Worm (Caenorhabditis elegans): ENCODE measurements around the gene jhdm-1.

Gene jhdm-1

DNA sequence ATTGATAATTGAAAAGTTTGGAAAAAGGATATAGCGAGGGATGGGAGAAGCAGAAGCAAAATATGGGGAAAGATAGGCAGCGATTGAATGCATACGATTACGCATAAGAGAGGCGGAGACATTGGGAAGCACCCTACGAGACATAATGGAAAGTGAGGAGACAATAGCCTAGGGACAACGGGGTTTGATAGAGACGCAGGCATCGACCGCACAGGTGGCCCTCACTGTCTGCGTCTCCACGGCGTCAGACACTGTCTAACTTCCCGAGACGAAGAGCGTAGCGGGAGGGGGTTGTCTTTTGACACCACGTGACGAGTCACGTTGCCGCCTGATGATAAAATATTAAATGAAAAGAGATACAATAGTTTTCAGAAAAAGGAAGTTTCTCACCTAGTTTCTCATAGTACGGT lies 33.3 kb upstream of the jhdm-1 start:
- TF ChIP-seq tab-1 (GFP tag; IDR thresholded peaks at IDR 0.05), result no peak
- TF ChIP-seq ztf-23 (GFP tag; IDR thresholded peaks at IDR 0.05), result no peak
- TF ChIP-seq ref-1 (GFP tag; conservative IDR thresholded peaks at IDR 0.05), result no peak
- no peak for TF ChIP-seq med-1 (GFP tag; optimal IDR thresholded peaks at IDR 0.05; ENCODE audit: insufficient read depth)
- TF ChIP-seq T22C8.4 (GFP tag; IDR thresholded peaks at IDR 0.05), result no peak
- TF ChIP-seq ztf-29 (GFP tag; IDR thresholded peaks at IDR 0.05), result peak; percentile 39; the same call in 1 of the 2 replicates
- TF ChIP-seq cog-1 (tag; optimal IDR thresholded peaks at IDR 0.05), result peak; percentile 33
- 0 out of 2 replicates have a peak, but pooled peaks have one; percentile 8 for TF ChIP-seq flt-1 (GFP tag; IDR thresholded peaks at IDR 0.05)

- TF ChIP-seq flt-1 (GFP tag; IDR thresholded peaks at IDR 0.05) (no peak), klf-2 (GFP tag; conservative IDR thresholded peaks at IDR 0.05) (no peak), ref-1 (GFP tag; conservative IDR thresholded peaks at IDR 0.05) (no peak)
Observed at ce11 chrIII:6421473-6421872, 32.8 kb upstream of the jhdm-1 start.

DNA sequence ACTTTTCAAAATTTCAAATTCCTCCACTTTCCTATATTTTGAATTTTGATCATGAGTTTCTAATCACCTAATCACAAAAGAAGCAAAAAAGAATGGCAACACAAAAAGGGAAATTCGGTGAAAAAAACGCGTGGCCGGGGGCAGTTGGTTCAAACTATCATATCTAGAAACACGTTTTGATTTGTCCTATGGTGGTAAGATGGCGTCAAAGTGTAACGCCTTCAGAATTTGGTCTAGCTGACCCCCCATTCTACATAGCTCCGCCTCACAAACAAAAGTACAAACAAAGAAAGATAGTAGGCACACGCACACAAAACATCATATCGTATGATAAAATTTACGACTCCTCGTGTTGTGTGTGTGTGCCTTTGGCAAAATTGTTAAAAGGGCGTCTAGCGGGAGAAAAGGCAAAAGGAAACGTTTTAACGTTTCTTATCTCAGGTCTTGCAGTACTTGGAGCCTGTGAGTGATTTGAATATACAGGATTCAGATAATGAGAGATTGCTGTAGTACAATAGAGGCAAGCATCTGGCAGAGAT lies 32.2 kb upstream of the jhdm-1 start:
- TF ChIP-seq ztf-29 (GFP tag; IDR thresholded peaks at IDR 0.05) (no peak), ref-1 (GFP tag; conservative IDR thresholded peaks at IDR 0.05) (no peak), T22C8.4 (GFP tag; IDR thresholded peaks at IDR 0.05) (no peak), med-1 (GFP tag; optimal IDR thresholded peaks at IDR 0.05; ENCODE audit: insufficient read depth) (no peak), ztf-23 (GFP tag; IDR thresholded peaks at IDR 0.05) (no peak), tab-1 (GFP tag; IDR thresholded peaks at IDR 0.05) (no peak), cog-1 (tag; optimal IDR thresholded peaks at IDR 0.05) (no peak), klf-2 (GFP tag; conservative IDR thresholded peaks at IDR 0.05) (no peak), flt-1 (GFP tag; IDR thresholded peaks at IDR 0.05) (no peak)

ce11 chrIII:6422721-6423120 lies 31.6 kb upstream of the jhdm-1 start:
- no peak for TF ChIP-seq ztf-29 (GFP tag; IDR thresholded peaks at IDR 0.05)
- TF ChIP-seq ref-1 (GFP tag; conservative IDR thresholded peaks at IDR 0.05), result no peak
- TF ChIP-seq ztf-23 (GFP tag; IDR thresholded peaks at IDR 0.05), result no peak
- no peak for TF ChIP-seq T22C8.4 (GFP tag; IDR thresholded peaks at IDR 0.05)
- no peak for TF ChIP-seq flt-1 (GFP tag; IDR thresholded peaks at IDR 0.05)
- no peak for TF ChIP-seq klf-2 (GFP tag; conservative IDR thresholded peaks at IDR 0.05)
- no peak for TF ChIP-seq med-1 (GFP tag; optimal IDR thresholded peaks at IDR 0.05; ENCODE audit: insufficient read depth)
- no peak for TF ChIP-seq cog-1 (tag; optimal IDR thresholded peaks at IDR 0.05)
- TF ChIP-seq tab-1 (GFP tag; IDR thresholded peaks at IDR 0.05), result no peak

DNA sequence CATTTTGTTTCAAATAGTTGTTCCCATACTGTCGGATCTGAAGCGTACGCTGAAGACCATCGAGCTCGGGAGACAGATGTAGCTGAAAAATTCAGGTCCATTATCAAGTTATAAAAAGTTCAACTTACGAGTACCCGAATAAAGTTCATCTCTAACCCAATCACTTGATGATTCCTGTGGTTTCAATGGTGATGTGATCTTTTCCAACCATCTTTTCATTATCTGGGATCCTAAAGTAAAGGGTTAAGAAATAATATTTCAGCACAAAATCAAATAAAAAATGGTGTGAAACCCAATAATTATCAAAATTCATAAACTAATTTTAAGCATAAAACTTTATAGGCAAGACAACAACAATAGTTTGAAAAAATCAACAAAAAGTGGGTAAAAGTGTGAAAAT lies 27.1 kb upstream of the jhdm-1 start, which contains the start of gene C05D11.8:
C05D11.8 (minus strand) TSS at position 101 of the 400 bp plus-strand sequence.
- TF ChIP-seq ref-1 (GFP tag; conservative IDR thresholded peaks at IDR 0.05), result no peak
- TF ChIP-seq tab-1 (GFP tag; IDR thresholded peaks at IDR 0.05), result no peak
- TF ChIP-seq klf-2 (GFP tag; conservative IDR thresholded peaks at IDR 0.05), result no peak
- TF ChIP-seq cog-1 (tag; optimal IDR thresholded peaks at IDR 0.05), result no peak
- TF ChIP-seq flt-1 (GFP tag; IDR thresholded peaks at IDR 0.05), result no peak
- TF ChIP-seq ztf-23 (GFP tag; IDR thresholded peaks at IDR 0.05), result no peak
- TF ChIP-seq med-1 (GFP tag; optimal IDR thresholded peaks at IDR 0.05; ENCODE audit: insufficient read depth), result no peak
- TF ChIP-seq ztf-29 (GFP tag; IDR thresholded peaks at IDR 0.05), result no peak
- no peak for TF ChIP-seq T22C8.4 (GFP tag; IDR thresholded peaks at IDR 0.05)

- TF ChIP-seq flt-1 (GFP tag; IDR thresholded peaks at IDR 0.05) (no peak), ztf-23 (GFP tag; IDR thresholded peaks at IDR 0.05) (no peak), med-1 (GFP tag; optimal IDR thresholded peaks at IDR 0.05; ENCODE audit: insufficient read depth) (no peak), cog-1 (tag; optimal IDR thresholded peaks at IDR 0.05) (no peak), ztf-29 (GFP tag; IDR thresholded peaks at IDR 0.05) (no peak), tab-1 (GFP tag; IDR thresholded peaks at IDR 0.05) (no peak), T22C8.4 (GFP tag; IDR thresholded peaks at IDR 0.05) (no peak), ref-1 (GFP tag; conservative IDR thresholded peaks at IDR 0.05) (no peak), klf-2 (GFP tag; conservative IDR thresholded peaks at IDR 0.05) (no peak)
Observed at ce11 chrIII:6430834-6431233, 23.4 kb upstream of the jhdm-1 start, which contains the start of gene popl-1. TSS of gene popl-1 (minus strand) at chrIII:6430934.

ce11 chrIII:6431766-6432228 lies 22.5 kb upstream of the jhdm-1 start, which contains the start of the genes mrps-17 and txdc-9:
TSS of gene mrps-17 (minus strand) at chrIII:6431798.
TSS of gene txdc-9 (plus strand) at chrIII:6432178.
- no peak for TF ChIP-seq klf-2 (GFP tag; conservative IDR thresholded peaks at IDR 0.05)
- TF ChIP-seq flt-1 (GFP tag; IDR thresholded peaks at IDR 0.05), result peak; percentile 68; the same call in 1 of the 2 replicates

ce11 chrIII:6432939-6433338 lies 21.3 kb upstream of the jhdm-1 start, which contains the start of gene vps-16:
TSS of gene vps-16 (plus strand) at chrIII:6433239.
- TF ChIP-seq med-1 (GFP tag; optimal IDR thresholded peaks at IDR 0.05; ENCODE audit: insufficient read depth) (no peak), flt-1 (GFP tag; IDR thresholded peaks at IDR 0.05) (no peak), klf-2 (GFP tag; conservative IDR thresholded peaks at IDR 0.05) (no peak), cog-1 (tag; optimal IDR thresholded peaks at IDR 0.05) (no peak), ztf-29 (GFP tag; IDR thresholded peaks at IDR 0.05) (no peak), ztf-23 (GFP tag; IDR thresholded peaks at IDR 0.05) (no peak), ref-1 (GFP tag; conservative IDR thresholded peaks at IDR 0.05) (no peak), T22C8.4 (GFP tag; IDR thresholded peaks at IDR 0.05) (no peak), tab-1 (GFP tag; IDR thresholded peaks at IDR 0.05) (no peak)

DNA sequence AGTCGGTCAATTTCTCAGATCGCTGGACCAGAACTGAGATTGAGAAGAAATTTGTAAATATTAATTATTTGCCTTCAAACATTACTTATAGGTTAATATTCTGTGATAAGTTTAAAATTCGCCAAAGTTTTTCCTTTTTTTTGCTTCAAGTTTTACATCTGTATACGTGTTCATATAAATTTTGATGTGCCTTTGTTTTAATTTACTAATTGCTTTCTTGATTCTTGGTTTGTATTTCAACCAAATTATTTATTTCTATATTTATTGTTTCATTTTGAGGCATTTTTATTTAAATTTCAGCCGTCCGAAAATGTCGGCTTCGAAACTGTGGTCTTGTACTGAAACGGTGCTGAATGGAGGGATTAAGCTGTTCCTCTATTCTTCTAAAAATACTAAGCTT lies 18.0 kb upstream of the jhdm-1 start, which contains the start of gene C05D11.1:
C05D11.1 (plus strand) TSS at position 301 of the 400 bp plus-strand sequence.
- TF ChIP-seq med-1 (GFP tag; optimal IDR thresholded peaks at IDR 0.05; ENCODE audit: insufficient read depth) (no peak), tab-1 (GFP tag; IDR thresholded peaks at IDR 0.05) (no peak), cog-1 (tag; optimal IDR thresholded peaks at IDR 0.05) (no peak), ztf-29 (GFP tag; IDR thresholded peaks at IDR 0.05) (no peak), ztf-23 (GFP tag; IDR thresholded peaks at IDR 0.05) (no peak), flt-1 (GFP tag; IDR thresholded peaks at IDR 0.05) (no peak), T22C8.4 (GFP tag; IDR thresholded peaks at IDR 0.05) (no peak), klf-2 (GFP tag; conservative IDR thresholded peaks at IDR 0.05) (no peak), ref-1 (GFP tag; conservative IDR thresholded peaks at IDR 0.05) (no peak)

ce11 chrIII:6439854-6440253 lies 14.4 kb upstream of the jhdm-1 start:
- TF ChIP-seq med-1 (GFP tag; optimal IDR thresholded peaks at IDR 0.05; ENCODE audit: insufficient read depth), result no peak
- TF ChIP-seq T22C8.4 (GFP tag; IDR thresholded peaks at IDR 0.05), result no peak
- TF ChIP-seq ztf-23 (GFP tag; IDR thresholded peaks at IDR 0.05), result no peak
